Worm (Caenorhabditis elegans): ENCODE data around the gene gmap-1.

DNA sequence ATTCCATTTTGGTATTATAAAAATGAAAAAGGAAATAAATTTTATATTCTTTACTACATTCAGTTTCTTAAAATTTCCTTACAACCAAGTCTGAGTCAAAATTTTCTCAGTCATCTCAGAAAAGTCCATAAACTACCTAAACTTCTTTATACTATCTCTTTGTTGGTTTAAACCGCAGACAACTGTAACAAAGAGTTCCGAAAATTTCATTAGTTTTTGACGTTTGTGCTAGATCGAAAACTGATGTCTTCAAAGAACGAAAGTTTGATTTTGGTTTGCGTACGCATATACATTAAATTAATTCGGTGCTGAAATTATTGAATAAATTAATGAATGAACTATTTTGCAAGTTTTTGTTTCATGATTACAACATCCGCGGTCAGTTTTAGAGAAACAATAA lies 24.1 kb upstream of the gmap-1 start:
- no peak for TF ChIP-seq R02D3.7 (tag; optimal IDR thresholded peaks at IDR 0.05)
- TF ChIP-seq jun-1 (tag; optimal IDR thresholded peaks at IDR 0.05) = no peak
- no peak for TF ChIP-seq zag-1 (tag; optimal IDR thresholded peaks at IDR 0.05)
- TF ChIP-seq nhr-12 (tag; optimal IDR thresholded peaks at IDR 0.05) = no peak
- no peak for TF ChIP-seq fos-1 (tag; optimal IDR thresholded peaks at IDR 0.05)
- TF ChIP-seq sea-2 (GFP tag; optimal IDR thresholded peaks at IDR 0.05) = no peak
- no peak for TF ChIP-seq unc-62 (GFP tag; optimal IDR thresholded peaks at IDR 0.05)
- no peak for TF ChIP-seq elt-3 (tag; optimal IDR thresholded peaks at IDR 0.05)
- TF ChIP-seq tbx-2 (tag; optimal IDR thresholded peaks at IDR 0.05) = no peak
- no peak for TF ChIP-seq hmg-11 (tag; optimal IDR thresholded peaks at IDR 0.05)
- TF ChIP-seq ZK546.5 (tag; optimal IDR thresholded peaks at IDR 0.05) = no peak
- TF ChIP-seq snpc-4 (tag; optimal IDR thresholded peaks at IDR 0.05) = no peak

Measured in whole organism, L3 larva.